Worm (Caenorhabditis elegans): ENCODE results near the gene dod-6.
A peak's percentile ranks its signal among the peaks of the same experiment; 100 is the strongest.

The dod-6 gene

ce11 chrIII:10209703-10210102 lies 12.2 kb downstream of the dod-6 start, which contains the start of gene T20G5.9 (continued):
- no peak for TF ChIP-seq snpc-1.3 (tag; optimal IDR thresholded peaks at IDR 0.05; ENCODE audit: insufficient read depth)

DNA sequence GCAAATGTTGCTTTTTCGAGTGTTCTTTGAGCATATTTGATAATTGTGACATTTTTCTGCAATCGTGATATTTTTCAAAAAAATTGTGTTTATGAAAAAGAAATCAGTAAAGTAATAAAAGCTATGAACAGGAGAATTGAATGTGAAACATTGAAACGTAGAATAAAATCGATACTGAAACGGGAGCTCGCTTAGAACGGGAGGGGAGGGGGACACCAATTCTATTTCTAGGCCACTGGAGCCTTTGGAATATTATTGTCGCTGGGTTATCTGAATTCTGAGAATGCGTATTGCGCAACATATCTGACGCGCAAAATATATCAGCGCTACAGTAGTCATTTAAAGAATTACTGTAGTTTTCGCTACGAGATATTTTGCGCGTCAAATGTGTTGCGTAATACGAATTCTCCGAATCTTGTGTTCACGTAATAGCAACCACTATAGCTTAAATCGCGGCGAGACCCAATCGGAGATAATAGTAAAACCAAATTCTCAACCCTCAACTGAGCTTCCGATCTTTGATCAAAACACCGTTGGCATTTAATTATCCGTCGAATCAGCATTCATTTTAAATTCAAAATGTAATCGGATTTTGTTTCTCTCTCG lies 14.5 kb downstream of the dod-6 start, which contains the start of the genes blos-1 and best-18:
TSS of gene blos-1 (minus strand) at position 58 of the 606 bp plus-strand sequence.
TSS of gene best-18 (plus strand) at position 508 of the 606 bp plus-strand sequence.
- TF ChIP-seq snpc-4 (GFP tag; optimal IDR thresholded peaks at IDR 0.05) (no peak), snpc-4 (tag; optimal IDR thresholded peaks at IDR 0.05) (no peak), lin-54 (GFP tag; optimal IDR thresholded peaks at IDR 0.05) (no peak), cebp-1 (GFP tag; IDR thresholded peaks at IDR 0.05) (no peak), cebp-1 (tag; optimal IDR thresholded peaks at IDR 0.05) (peak; percentile 16), attf-6 (GFP tag; IDR thresholded peaks at IDR 0.05) (no peak), lsl-1 (GFP tag; optimal IDR thresholded peaks at IDR 0.05) (peak; percentile 46), lag-1 (GFP tag; IDR thresholded peaks at IDR 0.05) (no peak)

DNA sequence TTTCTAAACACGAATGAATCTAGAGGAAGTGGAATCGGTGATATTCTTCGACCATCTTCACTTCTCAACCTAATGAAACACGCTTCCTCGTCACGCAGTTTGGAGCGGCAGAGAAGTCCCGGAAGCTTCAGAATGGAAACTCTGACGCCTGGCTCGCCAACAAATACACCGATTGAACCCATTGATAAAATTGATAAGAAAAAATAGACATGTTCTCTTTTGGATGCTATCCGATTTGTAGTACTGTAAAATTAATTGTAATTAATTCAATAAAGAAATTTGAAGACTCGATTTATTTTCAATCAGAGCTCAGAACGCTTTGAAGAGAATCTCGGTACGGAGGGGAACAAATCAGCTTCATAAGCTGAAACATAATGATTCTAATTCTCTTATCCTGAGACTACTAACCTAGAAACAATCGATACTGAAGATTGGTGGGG lies 17.0 kb downstream of the dod-6 start:
- peak; percentile 49 for TF ChIP-seq gei-17 (GFP tag; optimal IDR thresholded peaks at IDR 0.05)
- TF ChIP-seq dpl-1 (GFP tag; optimal IDR thresholded peaks at IDR 0.05), result no peak
- TF ChIP-seq ama-1 (optimal IDR thresholded peaks at IDR 0.05), result peak; percentile 95
- TF ChIP-seq ama-1 (GFP tag; optimal IDR thresholded peaks at IDR 0.05), result peak; percentile 61 to 77
- 0 out of 2 replicates have a peak, but pooled peaks have one; percentile 38 for TF ChIP-seq ceh-40 (GFP tag; IDR thresholded peaks at IDR 0.05)
- TF ChIP-seq hlh-26 (GFP tag; conservative IDR thresholded peaks at IDR 0.05), result no peak
- no peak for TF ChIP-seq F23B12.7 (tag; optimal IDR thresholded peaks at IDR 0.05; ENCODE audit: insufficient read depth)
- TF ChIP-seq lin-54 (GFP tag; optimal IDR thresholded peaks at IDR 0.05), result peak; percentile 73
- peak; percentile 75 for TF ChIP-seq F10E7.11 (tag; optimal IDR thresholded peaks at IDR 0.05)
- no peak for TF ChIP-seq snpc-1.3 (tag; optimal IDR thresholded peaks at IDR 0.05; ENCODE audit: insufficient read depth)
- peak; percentile 28; the same call in 1 of the 2 replicates for TF ChIP-seq C17E4.6 (GFP tag; IDR thresholded peaks at IDR 0.05)
- no peak for TF ChIP-seq T07F8.4 (tag; optimal IDR thresholded peaks at IDR 0.05)
- TF ChIP-seq zim-3 (tag; optimal IDR thresholded peaks at IDR 0.05), result peak; percentile 78
- peak; percentile 87 for TF ChIP-seq let-526 (GFP tag; IDR thresholded peaks at IDR 0.05)
- TF ChIP-seq mcd-1 (GFP tag; IDR thresholded peaks at IDR 0.05), result peak; percentile 59
- peak; percentile 90 for TF ChIP-seq atf-7 (tag; optimal IDR thresholded peaks at IDR 0.05)
- no peak for TF ChIP-seq ztf-25 (GFP tag; IDR thresholded peaks at IDR 0.05)
- peak; percentile 63 for TF ChIP-seq tbp1 (GFP tag; optimal IDR thresholded peaks at IDR 0.05)
- no peak for TF ChIP-seq bed-1 (GFP tag; IDR thresholded peaks at IDR 0.05)
- peak; percentile 11 for TF ChIP-seq B0261.1 (tag; optimal IDR thresholded peaks at IDR 0.05)
- TF ChIP-seq F22D6.2 (tag; optimal IDR thresholded peaks at IDR 0.05), result peak; percentile 53
- TF ChIP-seq Y95B8A.8 (GFP tag; IDR thresholded peaks at IDR 0.05), result peak; percentile 79
- TF ChIP-seq somi-1 (GFP tag; optimal IDR thresholded peaks at IDR 0.05), result peak; percentile 73
- no peak for TF ChIP-seq tbx-9 (tag; optimal IDR thresholded peaks at IDR 0.05; ENCODE audit: borderline replicate concordance)
- TF ChIP-seq F52B5.7 (tag; optimal IDR thresholded peaks at IDR 0.05), result peak; percentile 81
- TF ChIP-seq rec-8 (tag; optimal IDR thresholded peaks at IDR 0.05), result no peak
- TF ChIP-seq madf-3 (GFP tag; IDR thresholded peaks at IDR 0.05), result 0 out of 2 replicates have a peak, but pooled peaks have one; percentile 45
- TF ChIP-seq rpc-1 (optimal IDR thresholded peaks at IDR 0.05), result no peak
- TF ChIP-seq rpc-1 (tag; optimal IDR thresholded peaks at IDR 0.05), result no peak
- peak; percentile 0 for TF ChIP-seq mel-28 (tag; optimal IDR thresholded peaks at IDR 0.05; ENCODE audit: borderline replicate concordance)
- peak; percentile 89 for TF ChIP-seq chd-7 (tag; optimal IDR thresholded peaks at IDR 0.05)
- TF ChIP-seq athp-1 (tag; optimal IDR thresholded peaks at IDR 0.05), result peak; percentile 92
- 0 out of 2 replicates have a peak, but pooled peaks have one; percentile 20 for TF ChIP-seq ceh-100 (GFP tag; IDR thresholded peaks at IDR 0.05)
- no peak for TF ChIP-seq F39B2.1 (GFP tag; IDR thresholded peaks at IDR 0.05)
- TF ChIP-seq madf-6 (GFP tag; IDR thresholded peaks at IDR 0.05), result peak; percentile 68
- TF ChIP-seq attf-3 (GFP tag; conservative IDR thresholded peaks at IDR 0.05), result 0 out of 2 replicates have a peak, but pooled peaks have one; percentile 9
- peak; percentile 76 for TF ChIP-seq hrde-1 (tag; optimal IDR thresholded peaks at IDR 0.05; ENCODE audit: borderline replicate concordance)

Measured in whole organism, young adult.